Worm (Caenorhabditis elegans): ENCODE data around the gene twk-28.

twk-28 gene

DNA sequence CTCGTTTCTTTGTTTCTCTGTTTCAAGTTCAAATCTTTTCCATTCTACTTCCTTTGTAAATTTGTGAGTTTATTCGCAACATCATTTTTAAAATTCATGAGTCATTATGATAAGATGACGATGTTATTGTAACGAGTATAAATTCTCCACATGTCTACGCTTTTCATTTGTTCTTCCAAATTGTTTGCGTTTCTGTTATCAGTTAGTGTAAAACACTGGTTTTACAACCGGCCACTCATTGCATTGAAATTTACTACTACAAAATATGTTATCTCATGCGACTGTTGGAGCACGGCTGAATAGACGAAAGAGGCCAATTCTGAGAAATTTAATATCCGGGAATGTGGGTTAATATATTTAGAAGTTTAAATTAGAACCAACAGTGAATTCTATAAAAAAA, 3.2 kb upstream of the twk-28 start, which contains the start of gene C52B9.19 (continued):
- no peak for TF ChIP-seq hmg-1.1 (GFP tag; IDR thresholded peaks at IDR 0.05)
- TF ChIP-seq hlh-11 (tag; optimal IDR thresholded peaks at IDR 0.05), result peak; percentile 1
- TF ChIP-seq ceh-62 (tag; optimal IDR thresholded peaks at IDR 0.05), result no peak
- TF ChIP-seq lin-13 (GFP tag; optimal IDR thresholded peaks at IDR 0.05), result no peak
- TF ChIP-seq vab-7 (GFP tag; IDR thresholded peaks at IDR 0.05), result no peak
- TF ChIP-seq arid-1 (GFP tag; conservative IDR thresholded peaks at IDR 0.05), result no peak
- TF ChIP-seq set-16 (GFP tag; IDR thresholded peaks at IDR 0.05), result no peak
- TF ChIP-seq nhr-10 (tag; optimal IDR thresholded peaks at IDR 0.05), result no peak
- TF ChIP-seq unc-62 (GFP tag; optimal IDR thresholded peaks at IDR 0.05 in 1 of 2), result peak in 1 of 2 experiments; percentile 76
- TF ChIP-seq unc-62 (tag; optimal IDR thresholded peaks at IDR 0.05), result no peak
- TF ChIP-seq zag-1 (tag; optimal IDR thresholded peaks at IDR 0.05), result no peak
- no peak for TF ChIP-seq unc-39 (tag; optimal IDR thresholded peaks at IDR 0.05)
- TF ChIP-seq ZK337.2 (GFP tag; IDR thresholded peaks at IDR 0.05), result no peak
- TF ChIP-seq ZK546.5 (tag; optimal IDR thresholded peaks at IDR 0.05), result no peak
- no peak for TF ChIP-seq mdt-29 (GFP tag; IDR thresholded peaks at IDR 0.05)

DNA sequence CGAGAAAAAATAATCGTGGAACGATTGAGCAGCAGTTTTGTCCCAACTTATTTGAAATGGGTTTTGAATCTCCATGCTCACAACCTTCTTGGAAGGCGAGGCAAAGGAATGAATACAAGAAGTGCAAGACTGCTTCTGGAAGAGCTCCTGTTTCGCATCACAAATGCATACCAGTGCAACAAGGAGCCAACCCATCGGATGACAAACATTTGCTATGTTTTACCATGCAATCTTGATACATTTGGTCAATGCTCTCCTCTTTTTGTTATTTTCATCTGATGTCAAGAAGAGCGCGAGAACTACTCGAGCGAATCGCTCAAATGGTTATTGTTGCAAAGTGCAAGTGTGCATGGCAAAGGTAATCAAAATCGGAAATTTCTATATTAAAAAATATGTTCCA, 5.0 kb downstream of the twk-28 start, which contains the start of gene mec-18:
Gene mec-18 (minus strand): TSS at position 101 of the 400 bp plus-strand sequence.
- TF ChIP-seq fos-1 (tag; optimal IDR thresholded peaks at IDR 0.05), result no peak
- TF ChIP-seq ctbp-1 (GFP tag; IDR thresholded peaks at IDR 0.05), result no peak
- no peak for TF ChIP-seq tra-1 (GFP tag; IDR thresholded peaks at IDR 0.05)
- TF ChIP-seq mxl-2 (GFP tag; conservative IDR thresholded peaks at IDR 0.05), result no peak
- no peak for TF ChIP-seq ztf-7 (tag; optimal IDR thresholded peaks at IDR 0.05)
- no peak for TF ChIP-seq fkh-10 (GFP tag; optimal IDR thresholded peaks at IDR 0.05)
- TF ChIP-seq hlh-30 (tag; optimal IDR thresholded peaks at IDR 0.05; ENCODE audit: insufficient read depth), result no peak
- TF ChIP-seq dmd-6 (GFP tag; IDR thresholded peaks at IDR 0.05), result no peak
- TF ChIP-seq cey-2 (tag; optimal IDR thresholded peaks at IDR 0.05; ENCODE audit: borderline replicate concordance, insufficient read depth), result no peak
- TF ChIP-seq daf-16 (GFP tag; optimal IDR thresholded peaks at IDR 0.05), result no peak
- TF ChIP-seq daf-16 (tag; optimal IDR thresholded peaks at IDR 0.05), result no peak

DNA sequence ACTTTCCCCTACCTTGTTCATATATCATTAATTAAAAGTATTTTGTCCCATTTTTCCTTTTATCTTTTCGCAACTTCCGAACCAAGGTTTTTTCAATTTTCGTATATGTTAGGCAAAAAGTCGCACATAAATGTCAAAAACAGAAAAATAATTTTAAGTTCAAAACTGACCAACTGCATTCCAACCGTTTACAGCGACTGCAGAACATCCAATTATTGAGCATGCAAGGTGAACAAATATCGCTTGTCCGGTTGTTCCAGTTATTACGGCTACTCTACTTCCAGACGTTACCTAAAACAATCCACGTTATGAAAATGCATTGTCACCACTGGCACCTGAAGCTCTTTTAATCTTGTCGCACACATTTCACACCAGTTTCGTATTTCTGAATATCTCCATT, 5.5 kb downstream of the twk-28 start, which contains the start of gene C52B9.10:
Gene C52B9.10 (plus strand): TSS at position 301 of the 400 bp plus-strand sequence.
- TF ChIP-seq ctbp-1 (GFP tag; IDR thresholded peaks at IDR 0.05) (no peak), dmd-8 (GFP tag; IDR thresholded peaks at IDR 0.05) (no peak), R02D3.7 (tag; optimal IDR thresholded peaks at IDR 0.05) (no peak), unc-62 (GFP tag; optimal IDR thresholded peaks at IDR 0.05 in 1 of 2) (no peak), unc-62 (tag; optimal IDR thresholded peaks at IDR 0.05) (no peak), ceh-82 (tag; optimal IDR thresholded peaks at IDR 0.05) (no peak), zip-2 (tag; optimal IDR thresholded peaks at IDR 0.05) (no peak), php-3 (GFP tag; IDR thresholded peaks at IDR 0.05) (no peak), lin-1 (GFP tag; IDR thresholded peaks at IDR 0.05) (no peak)

DNA sequence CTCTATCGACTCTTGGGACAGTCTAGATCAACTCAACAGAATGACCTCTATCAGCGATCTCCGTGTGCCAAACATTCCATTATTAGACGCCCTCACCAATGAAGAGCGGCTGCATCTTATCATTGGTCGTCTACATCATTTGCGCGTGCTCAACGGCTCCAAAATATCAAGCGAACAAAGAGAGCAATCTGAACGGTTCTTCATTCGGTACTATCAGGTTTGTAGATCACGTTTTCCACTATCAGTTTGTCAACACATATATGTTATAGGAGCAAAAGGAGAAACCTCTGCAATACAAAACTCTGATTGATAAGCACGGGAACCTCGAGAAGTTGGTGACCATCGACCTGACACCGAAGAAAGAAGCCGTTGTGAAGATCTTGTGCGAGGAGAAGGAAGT, 10.7 kb downstream of the twk-28 start:
- TF ChIP-seq lin-39 (tag; optimal IDR thresholded peaks at IDR 0.05) (no peak), hlh-30 (tag; optimal IDR thresholded peaks at IDR 0.05; ENCODE audit: insufficient read depth) (peak; percentile 32), unc-39 (tag; optimal IDR thresholded peaks at IDR 0.05) (no peak), set-16 (GFP tag; IDR thresholded peaks at IDR 0.05) (no peak), nhr-48 (tag; optimal IDR thresholded peaks at IDR 0.05) (no peak), nhr-28 (tag; optimal IDR thresholded peaks at IDR 0.05) (peak; percentile 28), unc-62 (GFP tag; optimal IDR thresholded peaks at IDR 0.05 in 1 of 2) (peak in 1 of 2 experiments; percentile 82), unc-62 (tag; optimal IDR thresholded peaks at IDR 0.05) (no peak), tra-1 (GFP tag; IDR thresholded peaks at IDR 0.05) (no peak), D1046.2 (GFP tag; IDR thresholded peaks at IDR 0.05) (no peak), mdt-29 (GFP tag; IDR thresholded peaks at IDR 0.05) (no peak), pqm-1 (tag; optimal IDR thresholded peaks at IDR 0.05) (peak; percentile 17)
